Worm (Caenorhabditis elegans) whole organism, late embryonic: ENCODE results near the gene unc-78.
A peak's percentile ranks its signal among the peaks of the same experiment; 100 is the strongest.

Experiments used
- C08G9.2 ChIP-seq: sonication (generic microtip); optimal IDR thresholded peaks from 2 replicates; lab custom pipeline; 2016; ENCODE audit warnings: mild to moderate bottlenecking, missing genetic modification characterization, moderate library complexity, missing compliant biosample characterization
- C38D4.7 ChIP-seq: fragments of 200-800 bp; sonication (Bioruptor generic); optimal IDR thresholded peaks from 2 replicates; lab custom pipeline; 2018; ENCODE audit warnings: mild to moderate bottlenecking, missing genetic modification characterization, moderate library complexity, missing compliant biosample characterization
- F13H6.1 ChIP-seq: sonication (generic microtip); optimal IDR thresholded peaks from 2 replicates; lab custom pipeline; 2016; ENCODE audit warnings: missing genetic modification characterization, missing compliant biosample characterization
- K09A11.1 ChIP-seq: sonication (generic microtip); optimal IDR thresholded peaks from 2 replicates; lab custom pipeline; 2017; ENCODE audit warnings: antibody characterized with exemption, mild to moderate bottlenecking, missing genetic modification characterization, missing compliant biosample characterization; ENCODE audit not compliant: insufficient read depth
- ahr-1 ChIP-seq: sonication (generic microtip); optimal IDR thresholded peaks from 2 replicates; lab custom pipeline; 2016; ENCODE audit warnings: missing genetic modification characterization, missing compliant biosample characterization
- ama-1 ChIP-seq: fragments of 150-350 bp; optimal IDR thresholded peaks from 2 replicates; lab custom pipeline; 2014
- ceh-14 ChIP-seq: sonication (generic microtip); optimal IDR thresholded peaks from 2 replicates; lab custom pipeline; 2016; ENCODE audit warnings: missing genotype, missing genetic modification characterization, missing compliant biosample characterization
- ceh-18 ChIP-seq: sonication (generic microtip); optimal IDR thresholded peaks from 2 replicates; lab custom pipeline; 2016; ENCODE audit warnings: missing genetic modification characterization, missing compliant biosample characterization
- ceh-19 ChIP-seq: fragments of 200-800 bp; sonication (Bioruptor generic); optimal IDR thresholded peaks from 2 replicates; lab custom pipeline; 2018; ENCODE audit warnings: mild to moderate bottlenecking, missing genetic modification characterization, missing compliant biosample characterization
- ceh-2 ChIP-seq: sonication (generic microtip); optimal IDR thresholded peaks from 2 replicates; lab custom pipeline; 2016; ENCODE audit warnings: missing genotype, missing genetic modification characterization, missing compliant biosample characterization
- ceh-24 ChIP-seq: sonication (generic microtip); optimal IDR thresholded peaks from 2 replicates; lab custom pipeline; 2016; ENCODE audit warnings: mild to moderate bottlenecking, missing genetic modification characterization, missing compliant biosample characterization
- ceh-31 ChIP-seq: sonication (generic microtip); optimal IDR thresholded peaks from 2 replicates; lab custom pipeline; 2016; ENCODE audit warnings: missing genetic modification characterization, missing compliant biosample characterization
- ceh-34 ChIP-seq: sonication (generic microtip); optimal IDR thresholded peaks from 2 replicates; lab custom pipeline; 2016; ENCODE audit warnings: mild to moderate bottlenecking, missing genetic modification characterization, missing compliant biosample characterization
- ceh-45 ChIP-seq: fragments of 200-800 bp; sonication (Bioruptor generic); IDR thresholded peaks from 2 replicates; pipeline ENCODE4 v1.3.6; 2022; ENCODE audit warnings: missing genetic modification reagents, missing genetic modification characterization, missing compliant biosample characterization
- ceh-48 ChIP-seq: sonication (generic microtip); optimal IDR thresholded peaks from 2 replicates; lab custom pipeline; 2016; ENCODE audit warnings: missing genetic modification characterization, inconsistent platforms, missing compliant biosample characterization
- ceh-6 ChIP-seq: fragments of 200-800 bp; sonication (Bioruptor generic); optimal IDR thresholded peaks from 2 replicates; lab custom pipeline; 2018; ENCODE audit warnings: mild to moderate bottlenecking, missing genetic modification characterization, missing compliant biosample characterization
- ceh-9 ChIP-seq: sonication (generic microtip); optimal IDR thresholded peaks from 2 replicates; lab custom pipeline; 2016; ENCODE audit warnings: mild to moderate bottlenecking, missing genetic modification characterization, inconsistent platforms, missing compliant biosample characterization
- che-1 ChIP-seq: sonication (generic microtip); optimal IDR thresholded peaks from 2 replicates; lab custom pipeline; 2016; ENCODE audit warnings: mild to moderate bottlenecking, missing genetic modification characterization, missing compliant biosample characterization
- dmd-4 ChIP-seq: sonication (generic microtip); optimal IDR thresholded peaks from 2 replicates; lab custom pipeline; 2016; ENCODE audit warnings: borderline replicate concordance, missing genetic modification characterization, missing compliant biosample characterization
- dve-1 ChIP-seq: sonication (generic microtip); optimal IDR thresholded peaks from 2 replicates; lab custom pipeline; 2017; ENCODE audit warnings: antibody characterized with exemption, mild to moderate bottlenecking, missing genetic modification characterization, missing compliant biosample characterization
- elt-2 ChIP-seq: sonication (generic microtip); optimal IDR thresholded peaks from 2 replicates; lab custom pipeline; 2016; ENCODE audit warnings: missing genetic modification reagents, missing genetic modification characterization, missing compliant biosample characterization
- ets-4 ChIP-seq: sonication (generic microtip); optimal IDR thresholded peaks from 2 replicates; lab custom pipeline; 2016; ENCODE audit warnings: missing genetic modification characterization, missing compliant biosample characterization
- eyg-1 ChIP-seq: sonication (generic microtip); optimal IDR thresholded peaks from 2 replicates; lab custom pipeline; 2016; ENCODE audit warnings: missing genotype, missing genetic modification characterization, missing compliant biosample characterization
- fax-1 ChIP-seq: sonication (generic microtip); optimal IDR thresholded peaks from 2 replicates; lab custom pipeline; 2016; ENCODE audit warnings: missing genotype, missing genetic modification characterization, missing compliant biosample characterization
- fkh-6 ChIP-seq: sonication (generic microtip); optimal IDR thresholded peaks from 2 replicates; lab custom pipeline; 2016; ENCODE audit warnings: missing genetic modification characterization, missing compliant biosample characterization
- gmeb-2 ChIP-seq: sonication (generic microtip); optimal IDR thresholded peaks from 2 replicates; lab custom pipeline; 2016; ENCODE audit warnings: missing genetic modification characterization, inconsistent platforms, missing compliant biosample characterization
- hlh-13 ChIP-seq: fragments of 200-800 bp; sonication (Bioruptor generic); optimal IDR thresholded peaks from 2 replicates; lab custom pipeline; 2018; ENCODE audit warnings: mild to moderate bottlenecking, missing genetic modification characterization, missing compliant biosample characterization
- hlh-15 ChIP-seq: sonication (generic microtip); optimal IDR thresholded peaks from 2 replicates; lab custom pipeline; 2016; ENCODE audit warnings: missing genetic modification characterization, missing compliant biosample characterization
- hlh-6 ChIP-seq: sonication (generic microtip); optimal IDR thresholded peaks from 2 replicates; lab custom pipeline; 2016; ENCODE audit warnings: missing genotype, missing genetic modification characterization, missing compliant biosample characterization
- hlh-8 ChIP-seq: sonication (generic microtip); optimal IDR thresholded peaks from 2 replicates; lab custom pipeline; 2016; ENCODE audit warnings: missing genotype, missing genetic modification characterization, missing compliant biosample characterization
- lim-6 ChIP-seq: sonication (generic microtip); optimal IDR thresholded peaks from 2 replicates; lab custom pipeline; 2016; ENCODE audit warnings: missing genetic modification characterization, missing compliant biosample characterization
- mec-3 ChIP-seq: sonication (generic microtip); optimal IDR thresholded peaks from 2 replicates; lab custom pipeline; 2016; ENCODE audit warnings: borderline replicate concordance, missing genetic modification characterization, missing compliant biosample characterization
- nfya-1 ChIP-seq: sonication (generic microtip); optimal IDR thresholded peaks from 2 replicates; lab custom pipeline; 2017; ENCODE audit warnings: missing genetic modification characterization, mild to moderate bottlenecking, missing compliant biosample characterization, antibody characterized with exemption, moderate library complexity
- nhr-232 ChIP-seq: sonication (generic microtip); optimal IDR thresholded peaks from 2 replicates; lab custom pipeline; 2016; ENCODE audit warnings: missing genetic modification characterization, missing compliant biosample characterization
- npax-4 ChIP-seq: sonication (generic microtip); optimal IDR thresholded peaks from 2 replicates; lab custom pipeline; 2016; ENCODE audit warnings: missing genetic modification characterization, missing compliant biosample characterization
- odd-2 ChIP-seq: sonication (generic microtip); optimal IDR thresholded peaks from 2 replicates; lab custom pipeline; 2017; ENCODE audit warnings: antibody characterized with exemption, mild to moderate bottlenecking, missing genetic modification characterization, missing compliant biosample characterization
- pag-3 ChIP-seq: sonication (generic microtip); optimal IDR thresholded peaks from 2 replicates; lab custom pipeline; 2016; ENCODE audit warnings: missing compliant biosample characterization, missing genetic modification characterization, borderline replicate concordance
- pha-4 ChIP-seq: fragments of 150-350 bp; optimal IDR thresholded peaks from 2 replicates; lab custom pipeline; 2018; ENCODE audit warnings: missing biosample characterization, missing genetic modification reagents, missing genetic modification characterization
- ref-2 ChIP-seq: sonication (generic microtip); optimal IDR thresholded peaks from 2 replicates; lab custom pipeline; 2016; ENCODE audit warnings: missing genetic modification characterization, missing compliant biosample characterization
- rnt-1 ChIP-seq: sonication (generic microtip); optimal IDR thresholded peaks from 2 replicates; lab custom pipeline; 2016; ENCODE audit warnings: missing genetic modification characterization, missing compliant biosample characterization
- sdc-2 ChIP-seq: sonication (generic microtip); optimal IDR thresholded peaks from 2 replicates; lab custom pipeline; 2016; ENCODE audit warnings: missing genotype, missing genetic modification characterization, missing compliant biosample characterization
- sox-2 ChIP-seq: fragments of 200-800 bp; sonication (Bioruptor generic); IDR thresholded peaks from 2 replicates; pipeline ENCODE4 v1.3.6; 2022; ENCODE audit warnings: missing genetic modification reagents, missing genetic modification characterization, missing compliant biosample characterization
- syd-9 ChIP-seq: sonication (generic microtip); optimal IDR thresholded peaks from 2 replicates; lab custom pipeline; 2016; ENCODE audit warnings: mild to moderate bottlenecking, missing genetic modification characterization, moderate library complexity, missing compliant biosample characterization
- tbx-2 ChIP-seq: sonication (generic microtip); optimal IDR thresholded peaks from 2 replicates; lab custom pipeline; 2016; ENCODE audit warnings: missing genetic modification characterization, missing compliant biosample characterization
- ttx-3 ChIP-seq: sonication (generic microtip); optimal IDR thresholded peaks from 2 replicates; lab custom pipeline; 2016; ENCODE audit warnings: missing genetic modification reagents, missing genetic modification characterization, missing compliant biosample characterization
- unc-3 ChIP-seq, 2 experiments: fragments of 200-800 bp in 1 of 2; sonication (Bioruptor generic) in 1 of 2; sonication (generic microtip) in 1 of 2; conservative IDR thresholded peaks in 1 of 2; optimal IDR thresholded peaks in 1 of 2; 2 replicates each; pipeline versions ENCODE4 v1.3.6 to Lab custom; 2016 to 2022; ENCODE audit warnings: missing compliant biosample characterization in 2 of 2, missing genetic modification characterization in 2 of 2, missing genetic modification reagents in 1 of 2
- unc-42 ChIP-seq: sonication (generic microtip); optimal IDR thresholded peaks from 2 replicates; lab custom pipeline; 2016; ENCODE audit warnings: missing genotype, missing genetic modification characterization, missing compliant biosample characterization
- unc-55 ChIP-seq: sonication (generic microtip); optimal IDR thresholded peaks from 2 replicates; lab custom pipeline; 2017; ENCODE audit warnings: missing biosample characterization, missing genetic modification reagents, missing genetic modification characterization
- unc-86 ChIP-seq: sonication (generic microtip); optimal IDR thresholded peaks from 2 replicates; lab custom pipeline; 2016; ENCODE audit warnings: missing genetic modification characterization, missing compliant biosample characterization
- zip-5 ChIP-seq: sonication (generic microtip); optimal IDR thresholded peaks from 2 replicates; lab custom pipeline; 2016; ENCODE audit warnings: missing genetic modification characterization, missing compliant biosample characterization

Gene unc-78

ce11 chrX:3374642-3375041 is 36.8 kb downstream of the unc-78 start, which contains the start of gene clc-3:
TSS of gene clc-3 (minus strand) at chrX:3374742.
- TF ChIP-seq unc-86 (tag; lab: Kevin White, UChicago): no peak
- TF ChIP-seq, all 69 proteins: peak for 0

- TF ChIP-seq ceh-34 (tag; lab: Kevin White, UChicago): peak; percentile 79
- peak; percentile 42 for TF ChIP-seq zip-5 (tag; lab: Kevin White, UChicago)
- TF ChIP-seq dmd-4 (tag; lab: Kevin White, UChicago): peak; percentile 77
- TF ChIP-seq unc-3 (GFP tag; conservative IDR thresholded peaks at IDR 0.05; lab: Robert Waterston, UW): peak; percentile 88
- TF ChIP-seq unc-3 (tag; optimal IDR thresholded peaks at IDR 0.05; lab: Kevin White, UChicago): peak; percentile 52
- TF ChIP-seq gmeb-2 (tag; lab: Kevin White, UChicago): peak; percentile 91
- TF ChIP-seq fax-1 (tag; lab: Kevin White, UChicago): peak; percentile 61
- peak; percentile 62 for TF ChIP-seq rnt-1
- TF ChIP-seq ama-1 (lab: Kevin White, UChicago): no peak
- TF ChIP-seq eyg-1 (tag; lab: Kevin White, UChicago): peak; percentile 52
- TF ChIP-seq ahr-1 (tag; lab: Kevin White, UChicago): peak; percentile 64
- TF ChIP-seq F13H6.1: peak; percentile 76
- peak; percentile 8 for TF ChIP-seq unc-55
- TF ChIP-seq C08G9.2: peak; percentile 76
- TF ChIP-seq ceh-18: peak; percentile 81
- peak; percentile 56 for TF ChIP-seq unc-42
- no peak for TF ChIP-seq pha-4 (tag; lab: Kevin White, UChicago)
- TF ChIP-seq K09A11.1 (tag; lab: Kevin White, UChicago): peak; percentile 71
- TF ChIP-seq hlh-15 (tag; lab: Kevin White, UChicago): peak; percentile 64
- TF ChIP-seq ceh-19 (GFP tag; lab: Kevin White, UChicago): peak; percentile 88
- peak; percentile 57 for TF ChIP-seq ceh-9 (tag; lab: Kevin White, UChicago)
- TF ChIP-seq npax-4 (tag; lab: Kevin White, UChicago): peak; percentile 65
- peak; percentile 83 for TF ChIP-seq hlh-13 (GFP tag; lab: Kevin White, UChicago)
- no peak for TF ChIP-seq pag-3 (tag; lab: Kevin White, UChicago)
- no peak for TF ChIP-seq mec-3
- peak; percentile 61 for TF ChIP-seq hlh-8 (tag; lab: Kevin White, UChicago)
- TF ChIP-seq sdc-2: peak; percentile 84
- peak; percentile 45 for TF ChIP-seq ets-4 (tag; lab: Kevin White, UChicago)
- peak; percentile 70 for TF ChIP-seq ceh-31 (tag; lab: Kevin White, UChicago)
- peak; percentile 82 for TF ChIP-seq ref-2 (tag; lab: Kevin White, UChicago)
- TF ChIP-seq che-1: peak; percentile 86
- TF ChIP-seq lim-6 (tag; lab: Kevin White, UChicago): peak; percentile 59
- peak; percentile 77 for TF ChIP-seq fkh-6 (tag; lab: Kevin White, UChicago)
- TF ChIP-seq ttx-3 (tag; lab: Kevin White, UChicago): peak; percentile 87
- peak; percentile 83 for TF ChIP-seq tbx-2 (tag; lab: Kevin White, UChicago)
- peak; percentile 87 for TF ChIP-seq elt-2 (tag; lab: Kevin White, UChicago)
- peak; percentile 85 for TF ChIP-seq C38D4.7 (GFP tag; lab: Kevin White, UChicago)
- peak; percentile 70 for TF ChIP-seq ceh-48
- TF ChIP-seq syd-9 (tag; lab: Kevin White, UChicago): peak; percentile 79
- peak; percentile 82 for TF ChIP-seq unc-86 (tag; lab: Kevin White, UChicago)
- peak; percentile 83 for TF ChIP-seq sox-2 (GFP tag; lab: Robert Waterston, UW)
- TF ChIP-seq hlh-6 (tag; lab: Kevin White, UChicago): peak; percentile 89
- TF ChIP-seq nfya-1 (tag; lab: Kevin White, UChicago): peak; percentile 76
- TF ChIP-seq ceh-2 (tag; lab: Kevin White, UChicago): peak; percentile 61
- peak; percentile 48 for TF ChIP-seq dve-1
- peak; percentile 82 for TF ChIP-seq nhr-232 (tag; lab: Kevin White, UChicago)
- peak; percentile 82 for TF ChIP-seq ceh-45 (GFP tag; lab: Robert Waterston, UW)
- peak; percentile 89 for TF ChIP-seq ceh-6 (GFP tag; lab: Kevin White, UChicago)
- TF ChIP-seq ceh-14 (tag; lab: Kevin White, UChicago): peak; percentile 87
- no peak for TF ChIP-seq odd-2 (tag; lab: Kevin White, UChicago)
- peak; percentile 79 for TF ChIP-seq ceh-24
These were observed 40.2 kb downstream of the unc-78 start for ce11 chrX:3371264-3371663.
